Worm (Caenorhabditis elegans): ENCODE results near the gene R07G3.8.

R07G3.8 gene

DNA sequence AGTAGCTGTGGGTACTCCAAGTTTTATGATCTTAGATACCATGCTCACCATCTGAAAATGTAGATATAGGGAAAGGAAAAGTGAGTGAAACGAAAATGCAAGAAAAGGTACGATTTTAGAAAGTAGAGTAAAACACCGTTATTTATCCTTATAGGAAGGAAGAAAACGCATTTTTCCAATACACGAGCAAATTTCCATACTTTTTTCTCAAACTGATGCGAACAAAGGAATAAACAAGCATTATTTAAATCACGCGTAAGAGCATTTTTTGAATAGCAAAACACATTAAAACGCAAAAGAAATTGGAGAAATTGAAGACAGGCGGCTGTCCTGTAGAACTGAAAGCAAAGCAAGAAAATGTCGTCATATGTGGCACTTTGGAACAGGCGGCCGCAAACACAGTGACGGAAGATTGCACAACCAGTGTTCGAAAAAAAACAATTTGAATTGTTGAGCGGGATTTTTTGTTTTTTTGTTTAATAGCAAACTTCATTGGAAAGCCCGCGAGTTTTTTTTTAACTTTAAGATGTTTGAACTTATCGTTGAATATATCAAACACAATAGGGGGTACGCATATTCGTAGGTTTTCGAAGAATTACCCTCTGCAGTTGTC lies 21.5 kb downstream of the R07G3.8 start, which contains the start of gene pgam-5 (continued):
- TF ChIP-seq ekl-4 (GFP tag; IDR thresholded peaks at IDR 0.05) (no peak), nhr-80 (tag; optimal IDR thresholded peaks at IDR 0.05) (no peak), madf-8 (GFP tag; conservative IDR thresholded peaks at IDR 0.05) (peak; percentile 80), sptf-2 (GFP tag; optimal IDR thresholded peaks at IDR 0.05) (no peak), rcor-1 (GFP tag; IDR thresholded peaks at IDR 0.05) (0 out of 2 replicates have a peak, but pooled peaks have one; percentile 22), ztf-3 (GFP tag; optimal IDR thresholded peaks at IDR 0.05) (no peak), chd-7 (tag; optimal IDR thresholded peaks at IDR 0.05) (no peak), B0019.2 (GFP tag; conservative IDR thresholded peaks at IDR 0.05) (0 out of 2 replicates have a peak, but pooled peaks have one; percentile 29), lin-54 (GFP tag; optimal IDR thresholded peaks at IDR 0.05) (peak; percentile 72)

DNA sequence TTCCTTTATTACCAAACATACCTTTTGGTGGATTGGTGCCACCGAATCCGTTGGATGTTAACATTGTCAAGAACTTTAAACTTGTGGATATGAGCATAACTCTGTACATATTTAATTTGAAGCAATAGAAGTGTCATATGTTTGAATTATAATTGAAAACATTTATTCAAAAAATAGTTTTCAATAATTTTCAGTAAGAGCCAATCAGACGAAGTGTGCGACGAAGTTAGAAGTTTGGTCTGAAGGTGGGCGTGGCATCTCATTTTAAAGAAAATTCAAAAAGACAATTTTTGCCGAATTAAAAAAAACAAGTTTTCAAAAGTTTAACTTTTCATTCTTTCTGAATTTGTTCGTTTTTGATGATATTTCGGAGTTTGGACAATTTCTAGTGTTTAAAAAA lies 25.5 kb downstream of the R07G3.8 start, which contains the start of gene syd-1:
Gene syd-1, minus strand, starts transcription at position 101 of the 400 bp plus-strand sequence.
- TF ChIP-seq C17E4.6 (GFP tag; IDR thresholded peaks at IDR 0.05) (no peak), ceh-27 (GFP tag; optimal IDR thresholded peaks at IDR 0.05) (no peak), pha-4 (tag; optimal IDR thresholded peaks at IDR 0.05) (no peak), let-526 (GFP tag; IDR thresholded peaks at IDR 0.05) (no peak), F37B4.10 (GFP tag; IDR thresholded peaks at IDR 0.05) (no peak)

DNA sequence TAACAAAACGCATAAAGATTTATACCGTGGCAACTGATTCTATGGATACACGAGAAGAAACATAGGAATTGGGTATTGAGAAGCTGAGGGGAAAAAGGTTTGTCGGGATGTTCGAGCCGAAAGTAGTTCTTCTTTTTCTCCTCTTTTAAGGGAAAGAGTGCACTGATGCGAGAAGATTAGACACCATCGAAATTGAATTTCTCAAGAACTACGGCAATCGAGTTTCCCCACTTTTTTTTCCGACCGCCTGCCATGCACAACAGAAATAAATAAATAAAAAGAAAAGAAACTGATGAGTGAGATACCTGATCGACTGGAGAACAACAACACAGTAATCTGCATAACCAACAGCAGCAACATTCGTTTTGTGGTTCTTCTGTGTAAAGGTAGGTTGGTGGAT lies 26.1 kb downstream of the R07G3.8 start:
- TF ChIP-seq Y53F4B.3 (GFP tag; IDR thresholded peaks at IDR 0.05) (no peak), F55B11.4 (tag; optimal IDR thresholded peaks at IDR 0.05; ENCODE audit: borderline replicate concordance, insufficient read depth) (no peak), ceh-27 (GFP tag; optimal IDR thresholded peaks at IDR 0.05) (no peak), tbp1 (GFP tag; optimal IDR thresholded peaks at IDR 0.05) (no peak), madf-3 (GFP tag; IDR thresholded peaks at IDR 0.05) (no peak), akir-1 (GFP tag; optimal IDR thresholded peaks at IDR 0.05) (no peak)

DNA sequence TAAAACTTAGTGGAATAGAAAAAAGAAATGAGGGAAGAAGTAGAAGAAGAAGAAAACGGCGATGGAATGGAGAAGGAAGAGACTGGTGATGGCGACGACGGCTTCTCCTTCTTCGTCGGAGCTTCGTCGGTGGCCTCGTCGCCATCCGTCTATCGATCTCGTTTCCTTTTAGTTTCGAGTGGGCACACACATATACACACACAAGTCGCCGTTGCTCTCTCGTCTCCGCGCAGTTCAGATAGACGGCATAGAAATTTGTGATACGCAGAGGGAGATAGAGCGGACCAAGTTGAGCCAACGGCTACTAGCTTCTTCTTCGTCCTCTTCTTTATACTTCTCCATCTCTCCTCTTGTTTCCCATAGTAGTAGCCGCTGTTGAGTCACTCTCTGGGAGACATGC lies 27.1 kb downstream of the R07G3.8 start:
- TF ChIP-seq ceh-27 (GFP tag; optimal IDR thresholded peaks at IDR 0.05), result peak; percentile 18
- peak; percentile 79 for TF ChIP-seq zfh-2 (GFP tag; conservative IDR thresholded peaks at IDR 0.05)
- TF ChIP-seq Y56A3A.18 (GFP tag; IDR thresholded peaks at IDR 0.05), result no peak
- peak; percentile 46; the same call in 1 of the 2 replicates for TF ChIP-seq rcor-1 (GFP tag; IDR thresholded peaks at IDR 0.05)
- 0 out of 2 replicates have a peak, but pooled peaks have one; percentile 25 for TF ChIP-seq K11D2.4 (GFP tag; IDR thresholded peaks at IDR 0.05)
- TF ChIP-seq K12H6.12 (tag; optimal IDR thresholded peaks at IDR 0.05), result peak; percentile 37
- TF ChIP-seq bed-2 (GFP tag; IDR thresholded peaks at IDR 0.05), result no peak
- TF ChIP-seq chd-7 (tag; optimal IDR thresholded peaks at IDR 0.05), result peak; percentile 25

DNA sequence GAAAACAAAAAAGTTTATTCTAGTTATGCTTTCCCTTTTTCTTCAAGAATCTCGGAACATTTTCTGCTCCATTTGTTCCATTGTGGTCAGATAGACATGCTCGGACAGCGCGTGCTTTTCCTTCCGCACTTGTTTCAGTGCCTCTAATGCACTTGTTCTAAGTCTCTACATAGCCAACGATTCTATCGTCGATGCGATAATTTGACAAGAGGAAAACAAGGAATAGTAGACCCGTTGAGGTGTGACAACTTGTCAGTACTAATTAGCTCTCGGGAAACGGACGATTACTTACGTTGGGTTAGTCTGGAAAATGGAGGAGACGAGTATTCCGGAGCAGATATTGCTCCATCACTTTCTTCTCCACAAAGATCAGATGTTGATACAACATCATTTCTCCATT lies 32.0 kb downstream of the R07G3.8 start:
- TF ChIP-seq madf-6 (GFP tag; IDR thresholded peaks at IDR 0.05) (no peak), F22D6.2 (tag; optimal IDR thresholded peaks at IDR 0.05) (no peak), tbx-9 (tag; optimal IDR thresholded peaks at IDR 0.05; ENCODE audit: borderline replicate concordance) (no peak), bed-2 (GFP tag; IDR thresholded peaks at IDR 0.05) (no peak), D2030.7 (GFP tag; IDR thresholded peaks at IDR 0.05) (no peak), nhr-27 (tag; optimal IDR thresholded peaks at IDR 0.05) (no peak), ztf-6 (GFP tag; IDR thresholded peaks at IDR 0.05) (no peak), B0019.2 (GFP tag; conservative IDR thresholded peaks at IDR 0.05) (no peak)

All from whole organism, young adult.